Fruit fly (Drosophila melanogaster): ENCODE data around the gene Rpt6R.

Gene Rpt6R

DNA sequence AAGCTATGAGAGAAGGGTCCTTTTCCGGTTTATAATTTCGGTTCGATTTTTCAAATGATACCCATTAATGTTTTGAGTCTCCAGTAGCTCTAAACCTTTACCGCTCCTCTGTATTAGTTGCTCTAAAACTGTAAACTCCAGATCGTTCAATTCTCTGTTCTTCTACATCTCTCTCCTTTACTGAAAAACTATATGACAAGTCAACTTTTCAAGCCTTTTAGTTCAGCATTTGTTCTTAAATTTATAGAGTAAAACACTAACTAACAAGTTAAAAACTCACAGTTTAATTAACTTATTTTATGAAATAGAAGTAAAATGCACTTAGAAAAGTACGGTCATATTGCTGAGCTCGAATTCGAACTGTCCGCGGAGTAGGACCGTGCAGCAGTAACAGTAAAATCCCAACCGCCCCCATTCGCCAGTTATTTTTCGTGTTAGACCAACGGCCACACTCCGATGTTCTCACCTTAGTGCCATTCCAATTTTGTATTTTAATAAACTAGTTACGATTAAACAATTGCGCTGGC is 20.7 kb downstream of the Rpt6R start:
- TF ChIP-seq tj (GFP tag; optimal IDR thresholded peaks at IDR 0.05) (no peak), kay (GFP tag; ENCODE audit: borderline replicate concordance) (no peak), Mnt (GFP tag; optimal IDR thresholded peaks at IDR 0.05) (no peak), CG5204 (GFP tag; optimal IDR thresholded peaks at IDR 0.05) (no peak), ovo (GFP tag; optimal IDR thresholded peaks at IDR 0.05) (no peak), pad (GFP tag; optimal IDR thresholded peaks at IDR 0.05) (no peak), CG7101 (tag; optimal IDR thresholded peaks at IDR 0.05) (no peak), cnc (optimal IDR thresholded peaks at IDR 0.05) (no peak), CG7045 (GFP tag; optimal IDR thresholded peaks at IDR 0.05) (no peak)

dm6 chr3R:30561207-30561606 is 22.3 kb downstream of the Rpt6R start:
- TF ChIP-seq bab1 (GFP tag; optimal IDR thresholded peaks at IDR 0.05): no peak
- TF ChIP-seq CG12768 (GFP tag; optimal IDR thresholded peaks at IDR 0.05): no peak

DNA sequence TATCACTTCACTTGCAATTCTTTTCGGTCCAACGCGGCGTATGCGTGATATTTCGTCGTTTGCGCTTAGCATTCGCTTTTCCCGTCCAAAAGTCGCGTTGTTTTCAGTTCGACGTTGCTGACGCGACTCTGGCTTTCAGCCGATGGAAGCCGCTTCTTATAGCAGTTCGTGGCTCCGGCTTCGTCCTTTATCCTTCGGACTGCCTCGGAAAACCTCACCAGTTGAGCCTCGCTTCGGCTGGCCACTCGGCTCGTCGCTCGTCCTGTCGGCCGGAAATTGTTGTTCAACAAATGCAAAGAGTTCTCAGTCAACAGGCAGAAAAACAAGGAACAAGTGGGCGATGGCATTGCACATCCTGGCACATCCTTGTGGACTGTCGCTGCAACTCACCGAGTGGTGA is 23.4 kb downstream of the Rpt6R start, which contains the start of gene CG34155:
Gene CG34155 (minus strand): TSS at position 130 of the 400 bp plus-strand sequence.
- TF ChIP-seq cic (GFP tag; optimal IDR thresholded peaks at IDR 0.05) (no peak), CG33017 (tag; optimal IDR thresholded peaks at IDR 0.05) (no peak), cnc (optimal IDR thresholded peaks at IDR 0.05) (no peak), CG11617 (GFP tag; optimal IDR thresholded peaks at IDR 0.05) (no peak)

- TF ChIP-seq ovo (GFP tag; optimal IDR thresholded peaks at IDR 0.05) (no peak), CG33017 (tag; optimal IDR thresholded peaks at IDR 0.05) (no peak)
Observed at dm6 chr3R:30552548-30552947, 30.9 kb downstream of the Rpt6R start.

DNA sequence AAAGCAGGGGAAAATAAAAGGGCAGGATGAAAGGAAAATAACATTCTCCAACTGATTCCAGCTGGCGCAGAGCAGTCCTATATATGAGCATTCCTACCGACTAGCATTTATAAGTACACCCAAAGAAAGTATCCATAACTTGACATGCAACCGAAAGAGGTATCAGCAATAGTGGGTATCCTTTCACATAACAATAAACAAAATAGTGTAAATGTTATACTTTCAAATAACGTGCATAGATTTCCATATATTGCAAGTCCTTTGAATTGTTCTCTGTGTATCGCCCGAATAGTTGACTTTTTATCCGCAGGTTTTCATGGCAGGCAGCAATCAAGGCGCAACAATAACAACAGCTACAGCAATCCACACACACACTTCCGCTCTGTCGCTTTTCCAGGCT is 33.5 kb downstream of the Rpt6R start:
- no peak for TF ChIP-seq CG7101 (tag; optimal IDR thresholded peaks at IDR 0.05)
- no peak for TF ChIP-seq CG14711 (tag; optimal IDR thresholded peaks at IDR 0.05)
- TF ChIP-seq Mnt (GFP tag; optimal IDR thresholded peaks at IDR 0.05): no peak
- no peak for TF ChIP-seq CG1620 (GFP tag; optimal IDR thresholded peaks at IDR 0.05)
- no peak for TF ChIP-seq pad (GFP tag; optimal IDR thresholded peaks at IDR 0.05)
- TF ChIP-seq CG11617 (GFP tag; optimal IDR thresholded peaks at IDR 0.05): no peak
- TF ChIP-seq Crg-1 (GFP tag; optimal IDR thresholded peaks at IDR 0.05): no peak

DNA sequence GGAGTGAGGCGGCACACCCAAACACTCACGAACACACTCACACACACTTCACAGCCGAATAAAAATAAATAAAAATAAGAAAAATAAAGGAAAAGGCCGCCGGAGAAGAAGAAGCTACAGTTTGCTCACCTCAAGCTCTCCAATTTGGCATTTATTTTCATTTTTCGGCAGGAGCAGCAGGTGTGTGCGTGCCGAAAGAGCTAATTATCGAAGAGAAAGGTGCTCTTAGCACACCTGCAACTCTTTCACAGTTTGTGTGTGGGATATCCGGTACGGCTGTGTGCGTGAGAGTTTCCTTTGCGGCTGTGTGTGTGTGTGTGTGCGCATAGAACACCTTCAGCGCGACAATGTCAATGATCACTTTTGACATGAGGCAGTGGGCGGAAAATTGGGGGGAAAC is 38.5 kb downstream of the Rpt6R start:
- TF ChIP-seq cnc (optimal IDR thresholded peaks at IDR 0.05) (no peak), toe (GFP tag; optimal IDR thresholded peaks at IDR 0.05) (no peak), CG7101 (tag; optimal IDR thresholded peaks at IDR 0.05) (no peak), ovo (GFP tag; optimal IDR thresholded peaks at IDR 0.05) (no peak), Crg-1 (GFP tag; optimal IDR thresholded peaks at IDR 0.05) (no peak), kay (GFP tag; ENCODE audit: borderline replicate concordance) (no peak), CG11617 (GFP tag; optimal IDR thresholded peaks at IDR 0.05) (no peak)

- TF ChIP-seq tj (GFP tag; optimal IDR thresholded peaks at IDR 0.05) (no peak), CG7045 (GFP tag; optimal IDR thresholded peaks at IDR 0.05) (no peak), cic (GFP tag; optimal IDR thresholded peaks at IDR 0.05) (no peak), cnc (optimal IDR thresholded peaks at IDR 0.05) (no peak), Crg-1 (GFP tag; optimal IDR thresholded peaks at IDR 0.05) (no peak), CG33017 (tag; optimal IDR thresholded peaks at IDR 0.05) (no peak), bab1 (GFP tag; optimal IDR thresholded peaks at IDR 0.05) (no peak), Mnt (GFP tag; optimal IDR thresholded peaks at IDR 0.05) (no peak), CG7101 (tag; optimal IDR thresholded peaks at IDR 0.05) (no peak), toe (GFP tag; optimal IDR thresholded peaks at IDR 0.05) (no peak), CG5204 (GFP tag; optimal IDR thresholded peaks at IDR 0.05) (no peak), pad (GFP tag; optimal IDR thresholded peaks at IDR 0.05) (no peak), CG14711 (tag; optimal IDR thresholded peaks at IDR 0.05) (no peak), ovo (GFP tag; optimal IDR thresholded peaks at IDR 0.05) (no peak), Hr96 (GFP tag; optimal IDR thresholded peaks at IDR 0.05) (no peak), kay (GFP tag; ENCODE audit: borderline replicate concordance) (no peak), CG11617 (GFP tag; optimal IDR thresholded peaks at IDR 0.05) (no peak), Clk (GFP tag; optimal IDR thresholded peaks at IDR 0.05) (no peak)
Observed at dm6 chr3R:30541469-30541868, 42.0 kb downstream of the Rpt6R start.

- peak; percentile 24 for TF ChIP-seq CG7101 (tag; optimal IDR thresholded peaks at IDR 0.05)
- TF ChIP-seq CG33017 (tag; optimal IDR thresholded peaks at IDR 0.05): peak; percentile 20
- TF ChIP-seq CG7045 (GFP tag; optimal IDR thresholded peaks at IDR 0.05): peak; percentile 62
- TF ChIP-seq Hr96 (GFP tag; optimal IDR thresholded peaks at IDR 0.05): peak; percentile 44
- TF ChIP-seq ovo (GFP tag; optimal IDR thresholded peaks at IDR 0.05): no peak
- peak; percentile 44 for TF ChIP-seq CG14711 (tag; optimal IDR thresholded peaks at IDR 0.05)
- no peak for TF ChIP-seq cic (GFP tag; optimal IDR thresholded peaks at IDR 0.05)
- TF ChIP-seq CG11617 (GFP tag; optimal IDR thresholded peaks at IDR 0.05): no peak
- TF ChIP-seq CG12768 (GFP tag; optimal IDR thresholded peaks at IDR 0.05): peak; percentile 38
- TF ChIP-seq CG5204 (GFP tag; optimal IDR thresholded peaks at IDR 0.05): peak; percentile 38
- TF ChIP-seq Clk (GFP tag; optimal IDR thresholded peaks at IDR 0.05): no peak
- TF ChIP-seq CG1620 (GFP tag; optimal IDR thresholded peaks at IDR 0.05): no peak
- TF ChIP-seq kay (GFP tag; ENCODE audit: borderline replicate concordance): no peak
- TF ChIP-seq toe (GFP tag; optimal IDR thresholded peaks at IDR 0.05): peak; percentile 37
Observed at dm6 chr3R:30540196-30540595, 43.3 kb downstream of the Rpt6R start.

Data from whole organism, adult.